Worm (Caenorhabditis elegans): ENCODE data around the gene T14E8.2.

The T14E8.2 gene

ce11 chrX:6562378-6562856 is 19.6 kb downstream of the T14E8.2 start, which contains the start of gene aaim-1:
Gene aaim-1 (minus strand): TSS chrX:6562428.
- TF ChIP-seq ceh-39 (tag; optimal IDR thresholded peaks at IDR 0.05) (no peak), mls-2 (tag; optimal IDR thresholded peaks at IDR 0.05) (no peak), ceh-43 (GFP tag; optimal IDR thresholded peaks at IDR 0.05) (no peak), unc-120 (tag; optimal IDR thresholded peaks at IDR 0.05; ENCODE audit: poor library complexity, severe bottlenecking) (no peak), blmp-1 (tag; optimal IDR thresholded peaks at IDR 0.05) (no peak), lsy-2 (tag; optimal IDR thresholded peaks at IDR 0.05) (no peak), nhr-12 (tag; optimal IDR thresholded peaks at IDR 0.05) (no peak), mab-5 (tag; optimal IDR thresholded peaks at IDR 0.05) (no peak), unc-62 (GFP tag; optimal IDR thresholded peaks at IDR 0.05) (no peak), drap-1 (GFP tag; optimal IDR thresholded peaks at IDR 0.05) (no peak), M03D4.4 (tag; optimal IDR thresholded peaks at IDR 0.05) (no peak), ztf-11 (tag; optimal IDR thresholded peaks at IDR 0.05) (no peak), nhr-28 (tag; optimal IDR thresholded peaks at IDR 0.05) (no peak), ces-1 (GFP tag; optimal IDR thresholded peaks at IDR 0.05) (no peak)

DNA sequence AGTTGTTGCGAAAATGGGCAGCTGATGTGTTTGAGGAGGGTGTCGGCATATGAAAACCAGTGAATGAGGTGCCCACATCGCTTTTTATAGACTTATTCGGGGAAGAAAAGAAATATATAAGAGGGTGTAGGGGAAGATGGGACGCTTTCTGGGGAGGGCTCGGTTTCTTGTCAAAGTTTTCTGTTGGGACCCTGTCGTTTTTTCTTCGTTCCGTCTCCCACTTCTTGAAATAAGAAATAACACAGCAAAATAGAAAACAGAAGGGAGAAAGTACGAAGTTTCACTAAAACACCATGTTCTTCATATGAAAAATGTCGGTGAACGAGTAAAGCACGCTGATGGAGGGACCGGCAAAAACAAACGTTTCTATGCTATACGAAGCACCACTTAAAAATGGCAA is 26.8 kb downstream of the T14E8.2 start, which contains the start of gene dop-3:
Gene dop-3 (minus strand): TSS at position 101 of the 400 bp plus-strand sequence.
- TF ChIP-seq unc-62 (GFP tag; optimal IDR thresholded peaks at IDR 0.05) (no peak), ham-2 (GFP tag; optimal IDR thresholded peaks at IDR 0.05) (no peak), ceh-39 (tag; optimal IDR thresholded peaks at IDR 0.05) (no peak), zip-8 (tag; optimal IDR thresholded peaks at IDR 0.05) (no peak), mep-1 (tag; optimal IDR thresholded peaks at IDR 0.05) (no peak), tbx-8 (GFP tag; optimal IDR thresholded peaks at IDR 0.05) (no peak), lin-13 (tag; optimal IDR thresholded peaks at IDR 0.05) (no peak), ceh-43 (GFP tag; optimal IDR thresholded peaks at IDR 0.05) (no peak), elt-1 (tag; optimal IDR thresholded peaks at IDR 0.05; ENCODE audit: borderline replicate concordance, insufficient read depth) (no peak), drap-1 (GFP tag; optimal IDR thresholded peaks at IDR 0.05) (no peak), nhr-12 (tag; optimal IDR thresholded peaks at IDR 0.05) (no peak), nhr-28 (tag; optimal IDR thresholded peaks at IDR 0.05) (no peak), elt-3 (tag; optimal IDR thresholded peaks at IDR 0.05) (no peak), unc-120 (tag; optimal IDR thresholded peaks at IDR 0.05; ENCODE audit: poor library complexity, severe bottlenecking) (no peak), mab-5 (tag; optimal IDR thresholded peaks at IDR 0.05) (no peak), ceh-83 (GFP tag; optimal IDR thresholded peaks at IDR 0.05) (no peak)

DNA sequence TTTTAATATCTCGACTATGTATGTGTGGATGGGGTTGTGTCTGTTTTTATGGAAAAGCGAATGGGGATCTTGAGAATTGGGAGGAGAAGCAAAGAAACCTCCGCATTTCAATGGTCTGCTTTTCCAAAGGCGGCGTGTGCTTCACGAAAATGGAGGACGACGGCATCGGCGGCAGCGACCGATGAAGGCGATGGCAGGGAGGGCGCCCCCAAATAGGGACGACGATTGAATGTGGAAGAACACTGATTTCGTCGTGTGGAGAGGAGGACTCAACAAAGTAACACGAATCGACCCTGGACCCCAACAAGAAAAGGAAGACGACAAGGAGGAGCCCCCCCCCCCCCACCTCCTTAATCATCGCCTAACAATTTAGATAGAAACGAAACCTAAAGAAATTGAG is 30.2 kb downstream of the T14E8.2 start:
- TF ChIP-seq tbx-8 (GFP tag; optimal IDR thresholded peaks at IDR 0.05) (no peak), unc-62 (GFP tag; optimal IDR thresholded peaks at IDR 0.05) (no peak), unc-39 (tag; optimal IDR thresholded peaks at IDR 0.05) (no peak), pha-4 (tag; optimal IDR thresholded peaks at IDR 0.05) (no peak), mep-1 (tag; optimal IDR thresholded peaks at IDR 0.05) (no peak), nhr-237 (tag; optimal IDR thresholded peaks at IDR 0.05) (no peak), M03D4.4 (tag; optimal IDR thresholded peaks at IDR 0.05) (no peak), mls-2 (tag; optimal IDR thresholded peaks at IDR 0.05) (no peak), hlh-1 (tag; optimal IDR thresholded peaks at IDR 0.05) (no peak), bed-3 (GFP tag; optimal IDR thresholded peaks at IDR 0.05) (no peak), ces-1 (GFP tag; optimal IDR thresholded peaks at IDR 0.05) (no peak), nhr-2 (tag; optimal IDR thresholded peaks at IDR 0.05) (no peak)

ce11 chrX:6575992-6576391 is 33.2 kb downstream of the T14E8.2 start:
- TF ChIP-seq sptf-1 (tag; optimal IDR thresholded peaks at IDR 0.05) = no peak
- TF ChIP-seq snpc-4 (tag; optimal IDR thresholded peaks at IDR 0.05) = no peak
- TF ChIP-seq unc-39 (tag; optimal IDR thresholded peaks at IDR 0.05) = no peak
- peak; percentile 1 for TF ChIP-seq unc-62 (GFP tag; optimal IDR thresholded peaks at IDR 0.05)
- TF ChIP-seq hlh-1 (tag; optimal IDR thresholded peaks at IDR 0.05) = peak; percentile 33
- no peak for TF ChIP-seq nhr-237 (tag; optimal IDR thresholded peaks at IDR 0.05)

DNA sequence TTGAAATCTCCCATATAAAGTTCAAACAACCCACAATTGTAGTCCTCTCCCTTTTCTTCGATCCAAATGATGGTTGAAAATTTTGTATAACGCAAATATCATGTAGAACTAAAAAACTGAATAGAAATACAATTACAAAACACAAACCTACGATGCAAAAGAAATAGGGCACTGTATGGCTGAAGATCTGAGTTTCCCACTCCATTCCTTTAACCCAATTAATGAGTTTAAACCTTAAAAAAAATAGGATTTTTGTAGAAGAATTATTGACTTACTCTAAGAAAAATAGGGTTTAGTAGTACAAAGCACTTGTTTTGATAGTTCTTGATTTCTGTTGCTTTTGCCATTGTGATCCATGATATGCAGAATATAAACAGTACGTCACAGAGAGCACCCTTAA is 40.6 kb downstream of the T14E8.2 start:
- TF ChIP-seq elt-1 (tag; optimal IDR thresholded peaks at IDR 0.05; ENCODE audit: borderline replicate concordance, insufficient read depth) (no peak), ztf-11 (tag; optimal IDR thresholded peaks at IDR 0.05) (no peak), sptf-1 (tag; optimal IDR thresholded peaks at IDR 0.05) (no peak), mab-5 (tag; optimal IDR thresholded peaks at IDR 0.05) (no peak)

ce11 chrX:6588495-6588894 is 45.7 kb downstream of the T14E8.2 start, which contains the start of gene fbxl-4:
Gene fbxl-4 (plus strand): TSS chrX:6588795.
- no peak for TF ChIP-seq lin-13 (tag; optimal IDR thresholded peaks at IDR 0.05)
- no peak for TF ChIP-seq unc-39 (tag; optimal IDR thresholded peaks at IDR 0.05)
- no peak for TF ChIP-seq M03D4.4 (tag; optimal IDR thresholded peaks at IDR 0.05)
- TF ChIP-seq flh-1 (GFP tag; optimal IDR thresholded peaks at IDR 0.05) = no peak
- TF ChIP-seq cnd-1 (tag; optimal IDR thresholded peaks at IDR 0.05) = no peak
- no peak for TF ChIP-seq unc-62 (GFP tag; optimal IDR thresholded peaks at IDR 0.05)

All from whole organism, mixed stage, embryonic.